Worm (Caenorhabditis elegans): ENCODE data around the gene T26H5.4.

- TF ChIP-seq him-1 (tag; optimal IDR thresholded peaks at IDR 0.05) (no peak), dao-5 (tag; optimal IDR thresholded peaks at IDR 0.05) (no peak)
These were observed 48.7 kb downstream of the T26H5.4 start, which contains the start of the genes T06E6.15 and sri-7 for ce11 chrV:15399691-15400377.
